Fruit fly (Drosophila melanogaster): ENCODE results near the gene AnxB10.

The AnxB10 gene

dm6 chrX:20169898-20170297 lies 3.4 kb downstream of the AnxB10 start, which contains the start of the genes CG9581 and CG9578 (continued):
- TF ChIP-seq pan (optimal IDR thresholded peaks at IDR 0.05) (no peak), pan (GFP tag; optimal IDR thresholded peaks at IDR 0.05 in 1 of 2, IDR thresholded peaks at IDR 0.05 in 1 of 2) (no peak), chm (GFP tag; IDR thresholded peaks at IDR 0.05) (no peak), zfh2 (GFP tag; optimal IDR thresholded peaks at IDR 0.05) (no peak), Jarid2 (GFP tag; optimal IDR thresholded peaks at IDR 0.05) (no peak), CoRest (tag; optimal IDR thresholded peaks at IDR 0.05) (peak; percentile 40), rib (GFP tag; IDR thresholded peaks at IDR 0.05) (no peak), nerfin-1 (tag; optimal IDR thresholded peaks at IDR 0.05) (peak; percentile 2), tap (tag; optimal IDR thresholded peaks at IDR 0.05) (no peak), CG16863 (GFP tag; optimal IDR thresholded peaks at IDR 0.05) (no peak), E2f2 (GFP tag; IDR thresholded peaks at IDR 0.05) (peak; percentile 90), repo (GFP tag; optimal IDR thresholded peaks at IDR 0.05) (no peak), ken (GFP tag; IDR thresholded peaks at IDR 0.05) (no peak), CG9215 (GFP tag; IDR thresholded peaks at IDR 0.05) (0 out of 2 replicates have a peak, but pooled peaks have one; percentile 16), Lim3 (GFP tag; IDR thresholded peaks at IDR 0.05) (no peak), CG2875 (GFP tag; optimal IDR thresholded peaks at IDR 0.05) (no peak), Nf-YC (tag; optimal IDR thresholded peaks at IDR 0.05) (peak; percentile 6), MBD-R2 (GFP tag; IDR thresholded peaks at IDR 0.05) (peak; percentile 60), chn (GFP tag; optimal IDR thresholded peaks at IDR 0.05) (no peak), CG13624 (GFP tag; optimal IDR thresholded peaks at IDR 0.05) (no peak), CG8944 (GFP tag; optimal IDR thresholded peaks at IDR 0.05) (no peak), hb (GFP tag; IDR thresholded peaks at IDR 0.05; ENCODE audit: partially characterized antibody) (peak; percentile 71; the same call in 2 of the 3 replicates), CG1832 (GFP tag; optimal IDR thresholded peaks at IDR 0.05) (no peak), bbx (GFP tag; IDR thresholded peaks at IDR 0.05; ENCODE audit: partially characterized antibody) (peak; percentile 48), CG11695 (GFP tag; IDR thresholded peaks at IDR 0.05) (no peak), gcm (GFP tag; optimal IDR thresholded peaks at IDR 0.05) (no peak), CG12659 (GFP tag; optimal IDR thresholded peaks at IDR 0.05) (peak; percentile 16), CG31388 (GFP tag; optimal IDR thresholded peaks at IDR 0.05) (no peak), Atf-2 (GFP tag; optimal IDR thresholded peaks at IDR 0.05) (no peak), kni (GFP tag; optimal IDR thresholded peaks at IDR 0.05) (no peak), HLHmδ (GFP tag; optimal IDR thresholded peaks at IDR 0.05) (no peak), CG12769 (tag; optimal IDR thresholded peaks at IDR 0.05) (no peak), ttk (GFP tag; IDR thresholded peaks at IDR 0.05) (no peak), CG17361 (GFP tag; IDR thresholded peaks at IDR 0.05) (0 out of 3 replicates have a peak, but pooled peaks have one; percentile 9), CG10274 (GFP tag; optimal IDR thresholded peaks at IDR 0.05) (no peak), Eip74EF (GFP tag; optimal IDR thresholded peaks at IDR 0.05) (no peak), CG9797 (GFP tag; optimal IDR thresholded peaks at IDR 0.05) (no peak), Poxn (GFP tag; IDR thresholded peaks at IDR 0.05) (no peak), Fer3 (tag; optimal IDR thresholded peaks at IDR 0.05) (no peak), Dll (GFP tag; IDR thresholded peaks at IDR 0.05; ENCODE audit: partially characterized antibody) (peak; percentile 89), CG18619 (GFP tag; optimal IDR thresholded peaks at IDR 0.05) (no peak), ftz-f1 (GFP tag; optimal IDR thresholded peaks at IDR 0.05) (no peak), unc-4 (GFP tag; IDR thresholded peaks at IDR 0.05; ENCODE audit: partially characterized antibody) (peak; percentile 85), CG12744 (GFP tag; optimal IDR thresholded peaks at IDR 0.05) (no peak), dan (GFP tag; IDR thresholded peaks at IDR 0.05) (no peak), CG3065 (GFP tag; optimal IDR thresholded peaks at IDR 0.05) (no peak), yki (optimal IDR thresholded peaks at IDR 0.05) (no peak), NfI (GFP tag; optimal IDR thresholded peaks at IDR 0.05) (no peak), CrebB (tag; optimal IDR thresholded peaks at IDR 0.05) (no peak), CG15514 (GFP tag; optimal IDR thresholded peaks at IDR 0.05) (peak; percentile 5), HLH54F (GFP tag; optimal IDR thresholded peaks at IDR 0.05) (no peak), ash1 (GFP tag; optimal IDR thresholded peaks at IDR 0.05) (no peak)

Measured in whole organism, embryonic.